Worm (Caenorhabditis elegans): ENCODE data around the gene srd-69.

srd-69 gene

ce11 chrIII:2362648-2363047 is at the start of gene srd-69:
Gene srd-69 (plus strand): TSS chrIII:2362948.
- TF ChIP-seq aly-2 (tag; optimal IDR thresholded peaks at IDR 0.05) (no peak), nhr-76 (tag; optimal IDR thresholded peaks at IDR 0.05) (no peak), ceh-9 (tag; optimal IDR thresholded peaks at IDR 0.05) (no peak), snpc-4 (tag; optimal IDR thresholded peaks at IDR 0.05) (no peak), elt-3 (tag; optimal IDR thresholded peaks at IDR 0.05) (no peak), hmg-11 (tag; optimal IDR thresholded peaks at IDR 0.05) (no peak), unc-62 (GFP tag; optimal IDR thresholded peaks at IDR 0.05) (no peak), eor-1 (tag; optimal IDR thresholded peaks at IDR 0.05) (no peak), ceh-28 (tag; optimal IDR thresholded peaks at IDR 0.05) (no peak), nhr-28 (tag; optimal IDR thresholded peaks at IDR 0.05) (no peak)

ce11 chrIII:2313985-2314494 is 48.7 kb upstream of the srd-69 start, which contains the start of the genes fbxa-66 and iffb-1:
Gene fbxa-66 (minus strand): TSS chrIII:2314035.
Gene iffb-1 (plus strand): TSS chrIII:2314436.
- TF ChIP-seq ceh-28 (tag; optimal IDR thresholded peaks at IDR 0.05) = no peak
- peak; percentile 24 for TF ChIP-seq pha-4 (tag; optimal IDR thresholded peaks at IDR 0.05)
- no peak for TF ChIP-seq snpc-4 (tag; optimal IDR thresholded peaks at IDR 0.05)
- TF ChIP-seq nhr-25 (tag; optimal IDR thresholded peaks at IDR 0.05) = no peak
- TF ChIP-seq hmg-11 (tag; optimal IDR thresholded peaks at IDR 0.05) = peak; percentile 51

ce11 chrIII:2314678-2315077 is 48.1 kb upstream of the srd-69 start:
- TF ChIP-seq tbx-2 (tag; optimal IDR thresholded peaks at IDR 0.05) = no peak
- no peak for TF ChIP-seq snpc-4 (tag; optimal IDR thresholded peaks at IDR 0.05)

DNA sequence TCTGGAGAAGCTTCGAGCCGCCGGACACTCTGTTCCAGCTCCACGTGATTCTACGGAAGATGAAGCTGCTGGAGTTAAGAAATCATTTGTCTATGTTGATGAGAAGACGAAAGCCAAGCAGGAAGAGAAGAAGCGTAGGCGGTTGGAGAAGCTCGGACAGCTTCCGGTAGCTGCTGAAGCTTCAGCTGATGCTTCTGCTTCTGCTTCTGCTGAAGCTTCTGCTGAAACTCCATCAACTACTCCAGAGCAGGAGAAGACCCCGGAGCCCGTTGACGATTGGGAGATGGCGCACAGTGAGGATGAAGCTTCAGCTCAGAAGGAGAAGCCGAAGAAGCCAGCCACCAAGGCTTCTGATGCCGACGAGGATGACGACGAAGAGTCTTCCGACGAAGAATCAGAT is 46.3 kb upstream of the srd-69 start:
- TF ChIP-seq ceh-16 (tag; optimal IDR thresholded peaks at IDR 0.05) (no peak), elt-2 (tag; optimal IDR thresholded peaks at IDR 0.05) (no peak), fos-1 (tag; optimal IDR thresholded peaks at IDR 0.05) (no peak), elt-3 (tag; optimal IDR thresholded peaks at IDR 0.05) (no peak), zag-1 (tag; optimal IDR thresholded peaks at IDR 0.05) (no peak), fkh-2 (tag; optimal IDR thresholded peaks at IDR 0.05) (no peak), lsy-12 (tag; optimal IDR thresholded peaks at IDR 0.05) (no peak), sea-2 (GFP tag; optimal IDR thresholded peaks at IDR 0.05) (no peak), nhr-76 (tag; optimal IDR thresholded peaks at IDR 0.05) (no peak), ceh-28 (tag; optimal IDR thresholded peaks at IDR 0.05) (no peak), nhr-23 (tag; optimal IDR thresholded peaks at IDR 0.05) (no peak), hmg-11 (tag; optimal IDR thresholded peaks at IDR 0.05) (no peak), ztf-11 (tag; optimal IDR thresholded peaks at IDR 0.05) (no peak), unc-39 (tag; optimal IDR thresholded peaks at IDR 0.05) (no peak), lin-39 (tag; optimal IDR thresholded peaks at IDR 0.05) (no peak), ceh-82 (tag; optimal IDR thresholded peaks at IDR 0.05) (no peak), elt-1 (tag; optimal IDR thresholded peaks at IDR 0.05) (no peak), daf-12 (tag; optimal IDR thresholded peaks at IDR 0.05) (no peak), nhr-11 (tag; optimal IDR thresholded peaks at IDR 0.05) (no peak), ama-1 (optimal IDR thresholded peaks at IDR 0.05) (no peak)

DNA sequence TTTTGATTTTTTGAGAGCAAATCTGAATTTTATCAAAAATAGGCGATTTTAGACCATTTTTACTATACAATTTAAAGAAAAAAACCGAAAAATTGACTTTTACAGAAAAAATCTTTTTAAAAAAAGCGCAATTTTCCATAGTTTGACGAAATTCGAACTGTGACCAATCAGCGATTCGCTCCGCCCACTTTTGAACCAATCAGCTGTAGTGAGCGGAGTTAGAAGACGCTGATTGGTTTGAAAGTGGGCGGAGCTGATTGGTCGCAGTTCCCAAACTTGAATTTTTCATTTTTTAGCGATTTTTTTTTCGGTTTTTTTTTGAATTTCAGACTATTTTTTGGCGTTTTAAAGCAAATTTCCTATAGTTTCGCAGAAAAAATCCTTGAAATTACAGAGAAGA is 38.0 kb upstream of the srd-69 start:
- TF ChIP-seq nfya-1 (tag; optimal IDR thresholded peaks at IDR 0.05; ENCODE audit: insufficient read depth) = peak; percentile 89
- TF ChIP-seq zag-1 (tag; optimal IDR thresholded peaks at IDR 0.05) = no peak

DNA sequence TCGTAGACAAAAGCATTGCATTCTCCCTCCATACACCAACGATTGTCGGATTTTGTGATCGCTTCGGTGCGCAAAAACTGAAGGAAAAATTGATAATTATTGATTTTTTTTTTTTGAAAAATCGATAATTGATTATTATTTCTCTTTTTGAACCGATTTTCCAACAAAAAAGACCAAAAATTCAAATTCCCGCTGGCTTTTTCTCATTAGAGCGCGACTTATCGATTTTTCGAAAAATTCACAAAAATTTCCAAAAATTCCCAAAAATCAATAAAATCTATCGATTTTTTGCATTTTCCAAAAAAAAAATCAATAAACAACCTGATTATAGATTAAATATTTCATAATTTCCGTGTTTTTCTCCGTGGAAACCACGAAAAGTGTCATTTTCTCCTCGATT is 34.1 kb upstream of the srd-69 start:
- peak; percentile 86 for TF ChIP-seq ceh-28 (tag; optimal IDR thresholded peaks at IDR 0.05)
- TF ChIP-seq jun-1 (tag; optimal IDR thresholded peaks at IDR 0.05) = no peak

- TF ChIP-seq ztf-11 (tag; optimal IDR thresholded peaks at IDR 0.05) = no peak
- no peak for TF ChIP-seq mml-1 (tag; optimal IDR thresholded peaks at IDR 0.05)
- TF ChIP-seq fkh-10 (GFP tag; optimal IDR thresholded peaks at IDR 0.05) = no peak
- TF ChIP-seq fos-1 (tag; optimal IDR thresholded peaks at IDR 0.05) = no peak
- TF ChIP-seq nhr-23 (tag; optimal IDR thresholded peaks at IDR 0.05) = no peak
- no peak for TF ChIP-seq elt-3 (tag; optimal IDR thresholded peaks at IDR 0.05)
- TF ChIP-seq nhr-12 (tag; optimal IDR thresholded peaks at IDR 0.05) = no peak
- TF ChIP-seq egl-27 (tag; optimal IDR thresholded peaks at IDR 0.05) = no peak
- TF ChIP-seq elt-2 (tag; optimal IDR thresholded peaks at IDR 0.05) = no peak
- TF ChIP-seq unc-62 (GFP tag; optimal IDR thresholded peaks at IDR 0.05) = no peak
- no peak for TF ChIP-seq ama-1 (optimal IDR thresholded peaks at IDR 0.05)
- no peak for TF ChIP-seq fkh-2 (tag; optimal IDR thresholded peaks at IDR 0.05)
- no peak for TF ChIP-seq snpc-4 (tag; optimal IDR thresholded peaks at IDR 0.05)
- no peak for TF ChIP-seq ceh-28 (tag; optimal IDR thresholded peaks at IDR 0.05)
- TF ChIP-seq ceh-82 (tag; optimal IDR thresholded peaks at IDR 0.05) = no peak
- TF ChIP-seq egl-5 (tag; optimal IDR thresholded peaks at IDR 0.05) = no peak
These were observed 33.4 kb upstream of the srd-69 start, which contains the start of gene Y54F10BM.12 for ce11 chrIII:2329336-2329735. Gene Y54F10BM.12 (minus strand): TSS chrIII:2329679.

Data from whole organism, L3 larva.